Worm (Caenorhabditis elegans): ENCODE measurements around the gene atg-7.

- TF ChIP-seq cog-1 (tag; optimal IDR thresholded peaks at IDR 0.05) (no peak), ztf-23 (GFP tag; IDR thresholded peaks at IDR 0.05) (no peak), klf-2 (GFP tag; conservative IDR thresholded peaks at IDR 0.05) (no peak), flt-1 (GFP tag; IDR thresholded peaks at IDR 0.05) (no peak), ref-1 (GFP tag; conservative IDR thresholded peaks at IDR 0.05) (no peak)
Measured at ce11 chrIV:11105724-11106123, 24.9 kb upstream of the atg-7 start, which contains the start of gene srlf-24.
